Worm (Caenorhabditis elegans) whole organism, mixed stage, embryonic: ENCODE measurements around the gene R10D12.6.

ENCODE experiments used
- bed-3 ChIP-seq: fragments of 200-800 bp; sonication (Bioruptor generic); optimal IDR thresholded peaks from 3 replicates; lab custom pipeline; 2018; ENCODE audit warnings: mild to moderate bottlenecking, missing genetic modification characterization, moderate library complexity, missing compliant biosample characterization
- blmp-1 ChIP-seq: fragments of 150-350 bp; optimal IDR thresholded peaks from 2 replicates; lab custom pipeline; 2014; ENCODE audit warnings: missing biosample characterization, missing genetic modification characterization
- ceh-39 ChIP-seq: fragments of 150-350 bp; optimal IDR thresholded peaks from 2 replicates; lab custom pipeline; 2014; ENCODE audit warnings: missing biosample characterization, missing genetic modification characterization
- ceh-43 ChIP-seq: fragments of 200-800 bp; sonication (Bioruptor generic); optimal IDR thresholded peaks from 2 replicates; lab custom pipeline; 2018; ENCODE audit warnings: mild to moderate bottlenecking, missing genetic modification characterization, moderate library complexity, missing compliant biosample characterization
- ceh-83 ChIP-seq: fragments of 200-800 bp; sonication (Bioruptor generic); optimal IDR thresholded peaks from 2 replicates; lab custom pipeline; 2018; ENCODE audit warnings: mild to moderate bottlenecking, missing genetic modification characterization, missing compliant biosample characterization
- cnd-1 ChIP-seq: fragments of 200-800 bp; sonication (Bioruptor generic); optimal IDR thresholded peaks from 2 replicates; lab custom pipeline; 2018; ENCODE audit warnings: mild to moderate bottlenecking, missing genetic modification characterization, missing compliant biosample characterization
- drap-1 ChIP-seq: fragments of 200-800 bp; sonication (Bioruptor generic); optimal IDR thresholded peaks from 3 replicates; lab custom pipeline; 2018; ENCODE audit warnings: mild to moderate bottlenecking, missing genetic modification characterization, missing compliant biosample characterization
- elt-1 ChIP-seq: sonication (generic microtip); optimal IDR thresholded peaks from 2 replicates; lab custom pipeline; 2017; ENCODE audit warnings: missing genetic modification characterization, mild to moderate bottlenecking, missing compliant biosample characterization, antibody characterized with exemption, moderate library complexity, borderline replicate concordance; ENCODE audit not compliant: insufficient read depth
- elt-3 ChIP-seq: fragments of 150-350 bp; optimal IDR thresholded peaks from 2 replicates; lab custom pipeline; 2014; ENCODE audit warnings: missing biosample characterization, missing genetic modification characterization
- flh-1 ChIP-seq: fragments of 200-800 bp; sonication (Bioruptor generic); optimal IDR thresholded peaks from 2 replicates; lab custom pipeline; 2018; ENCODE audit warnings: mild to moderate bottlenecking, missing genetic modification characterization, moderate library complexity, missing compliant biosample characterization
- ham-2 ChIP-seq: fragments of 200-800 bp; sonication (Bioruptor generic); optimal IDR thresholded peaks from 2 replicates; lab custom pipeline; 2018; ENCODE audit warnings: mild to moderate bottlenecking, missing genetic modification characterization, missing compliant biosample characterization
- hlh-1 ChIP-seq: fragments of 150-350 bp; optimal IDR thresholded peaks from 2 replicates; lab custom pipeline; 2014; ENCODE audit warnings: missing biosample characterization, missing genetic modification reagents, missing genetic modification characterization
- lin-13 ChIP-seq: fragments of 150-350 bp; optimal IDR thresholded peaks from 2 replicates; lab custom pipeline; 2014; ENCODE audit warnings: missing biosample characterization, missing genetic modification characterization
- mab-5 ChIP-seq: fragments of 150-350 bp; optimal IDR thresholded peaks from 2 replicates; lab custom pipeline; 2014; ENCODE audit warnings: missing biosample characterization, missing genetic modification characterization
- mep-1 ChIP-seq: fragments of 150-350 bp; optimal IDR thresholded peaks from 2 replicates; lab custom pipeline; 2017; ENCODE audit warnings: missing biosample characterization, missing genetic modification reagents, missing genetic modification characterization, inconsistent platforms
- mls-2 ChIP-seq: sonication (generic microtip); optimal IDR thresholded peaks from 2 replicates; lab custom pipeline; 2016; ENCODE audit warnings: mild to moderate bottlenecking, missing genetic modification characterization, moderate library complexity, missing compliant biosample characterization
- nhr-12 ChIP-seq: fragments of 150-350 bp; optimal IDR thresholded peaks from 2 replicates; lab custom pipeline; 2014; ENCODE audit warnings: missing biosample characterization, missing genetic modification characterization
- nhr-2 ChIP-seq: fragments of 150-350 bp; optimal IDR thresholded peaks from 2 replicates; lab custom pipeline; 2014; ENCODE audit warnings: missing biosample characterization, missing genetic modification characterization
- nhr-237 ChIP-seq: fragments of 150-350 bp; optimal IDR thresholded peaks from 2 replicates; lab custom pipeline; 2014; ENCODE audit warnings: missing biosample characterization, missing genetic modification characterization
- nhr-28 ChIP-seq: fragments of 150-350 bp; optimal IDR thresholded peaks from 2 replicates; lab custom pipeline; 2014; ENCODE audit warnings: missing biosample characterization, missing genetic modification characterization
- nhr-76 ChIP-seq: sonication (generic microtip); optimal IDR thresholded peaks from 2 replicates; lab custom pipeline; 2017; ENCODE audit warnings: missing biosample characterization, missing genetic modification characterization
- pha-4 ChIP-seq: fragments of 150-350 bp; optimal IDR thresholded peaks from 2 replicates; lab custom pipeline; 2018; ENCODE audit warnings: missing biosample characterization, missing genetic modification reagents, missing genetic modification characterization
- sem-2 ChIP-seq: fragments of 200-800 bp; sonication (Bioruptor generic); optimal IDR thresholded peaks from 2 replicates; lab custom pipeline; 2018; ENCODE audit warnings: mild to moderate bottlenecking, missing genetic modification characterization, missing compliant biosample characterization
- snpc-4 ChIP-seq: fragments of 150-350 bp; optimal IDR thresholded peaks from 2 replicates; lab custom pipeline; 2014; ENCODE audit warnings: missing biosample characterization, missing genetic modification characterization
- sptf-1 ChIP-seq: sonication (generic microtip); optimal IDR thresholded peaks from 2 replicates; lab custom pipeline; 2017; ENCODE audit warnings: mild to moderate bottlenecking, missing genetic modification characterization, moderate library complexity, missing compliant biosample characterization
- tbx-8 ChIP-seq: fragments of 200-800 bp; sonication (Bioruptor generic); optimal IDR thresholded peaks from 2 replicates; lab custom pipeline; 2018; ENCODE audit warnings: mild to moderate bottlenecking, missing genetic modification characterization, moderate library complexity, missing compliant biosample characterization
- unc-120 ChIP-seq: sonication (generic microtip); optimal IDR thresholded peaks from 2 replicates; lab custom pipeline; 2017; ENCODE audit warnings: missing genetic modification characterization, missing compliant biosample characterization; ENCODE audit not compliant: poor library complexity, severe bottlenecking
- unc-39 ChIP-seq: fragments of 150-350 bp; optimal IDR thresholded peaks from 2 replicates; lab custom pipeline; 2014; ENCODE audit warnings: missing biosample characterization, missing genetic modification characterization
- unc-62 ChIP-seq: fragments of 150-350 bp; optimal IDR thresholded peaks from 2 replicates; lab custom pipeline; 2014; ENCODE audit warnings: missing biosample characterization, missing genetic modification reagents, missing genetic modification characterization
- ztf-11 ChIP-seq: fragments of 150-350 bp; optimal IDR thresholded peaks from 2 replicates; lab custom pipeline; 2014; ENCODE audit warnings: missing biosample characterization, missing genetic modification characterization

Gene R10D12.6

ce11 chrV:13920730-13921129 is 28.4 kb upstream of the R10D12.6 start, which contains the start of gene srx-42:
srx-42 (plus strand) TSS chrV:13921030.
- no peak for TF ChIP-seq elt-3 (tag; lab: Kevin White, UChicago)
- TF ChIP-seq sem-2 = no peak
- TF ChIP-seq ham-2 (GFP tag; lab: Kevin White, UChicago) = no peak
- no peak for TF ChIP-seq unc-62
- TF ChIP-seq drap-1 (GFP tag; lab: Kevin White, UChicago) = no peak
- no peak for TF ChIP-seq cnd-1 (tag; lab: Kevin White, UChicago)
- TF ChIP-seq mab-5 (tag; lab: Kevin White, UChicago) = no peak
- no peak for TF ChIP-seq tbx-8
- TF ChIP-seq nhr-237 (tag; lab: Kevin White, UChicago) = no peak
- no peak for TF ChIP-seq unc-39
- no peak for TF ChIP-seq flh-1
- TF ChIP-seq ceh-39 (tag; lab: Kevin White, UChicago) = no peak
- TF ChIP-seq elt-1 = no peak
- no peak for TF ChIP-seq nhr-2 (tag; lab: Kevin White, UChicago)
- no peak for TF ChIP-seq unc-120 (tag; lab: Kevin White, UChicago)
- TF ChIP-seq snpc-4 (tag; lab: Kevin White, UChicago) = no peak
- TF ChIP-seq bed-3 = no peak
- TF ChIP-seq pha-4 (tag; lab: Kevin White, UChicago) = no peak
- TF ChIP-seq, all 35 proteins: peak for 0

- TF ChIP-seq ceh-39 (tag; lab: Kevin White, UChicago) (no peak), cnd-1 (tag; lab: Kevin White, UChicago) (no peak), ceh-43 (no peak), unc-62 (no peak), nhr-28 (tag; lab: Kevin White, UChicago) (no peak), bed-3 (no peak), sem-2 (no peak), unc-39 (no peak), nhr-12 (tag; lab: Kevin White, UChicago) (no peak), hlh-1 (tag; lab: Kevin White, UChicago) (no peak), ztf-11 (tag; lab: Kevin White, UChicago) (no peak), pha-4 (tag; lab: Kevin White, UChicago) (no peak)
Observed at ce11 chrV:13923851-13924250, 25.3 kb upstream of the R10D12.6 start, which contains the start of gene srxa-11. srxa-11 (plus strand) TSS chrV:13924151.

ce11 chrV:13926398-13926797 is 22.7 kb upstream of the R10D12.6 start, which contains the start of gene srxa-12:
srxa-12 (plus strand) TSS chrV:13926698.
- TF ChIP-seq sem-2 (no peak), ceh-43 (no peak), nhr-76 (tag; lab: Kevin White, UChicago) (no peak), elt-3 (tag; lab: Kevin White, UChicago) (no peak), snpc-4 (tag; lab: Kevin White, UChicago) (no peak), cnd-1 (tag; lab: Kevin White, UChicago) (no peak), mls-2 (tag; lab: Kevin White, UChicago) (no peak), ceh-39 (tag; lab: Kevin White, UChicago) (no peak), drap-1 (GFP tag; lab: Kevin White, UChicago) (no peak), tbx-8 (no peak), blmp-1 (tag; lab: Kevin White, UChicago) (no peak), bed-3 (no peak), mep-1 (no peak), sptf-1 (no peak), nhr-237 (tag; lab: Kevin White, UChicago) (no peak), ceh-83 (GFP tag; lab: Kevin White, UChicago) (no peak), unc-62 (no peak)

- TF ChIP-seq mls-2 (tag; lab: Kevin White, UChicago) (no peak), hlh-1 (tag; lab: Kevin White, UChicago) (no peak), unc-39 (no peak), mep-1 (no peak), elt-1 (no peak)
Observed at ce11 chrV:13929503-13929902, 19.6 kb upstream of the R10D12.6 start, which contains the start of gene srxa-13. srxa-13 (plus strand) TSS chrV:13929803.

ce11 chrV:13931225-13931624 is 17.9 kb upstream of the R10D12.6 start, which contains the start of gene C06B3.16:
C06B3.16 (plus strand) TSS chrV:13931525.
- TF ChIP-seq cnd-1 (tag; lab: Kevin White, UChicago) = no peak
- TF ChIP-seq ceh-39 (tag; lab: Kevin White, UChicago) = no peak
- TF ChIP-seq ham-2 (GFP tag; lab: Kevin White, UChicago) = no peak
- no peak for TF ChIP-seq bed-3
- no peak for TF ChIP-seq pha-4 (tag; lab: Kevin White, UChicago)
- TF ChIP-seq lin-13 = no peak
- TF ChIP-seq unc-39 = no peak
- TF ChIP-seq tbx-8 = no peak
- no peak for TF ChIP-seq nhr-76 (tag; lab: Kevin White, UChicago)
- TF ChIP-seq snpc-4 (tag; lab: Kevin White, UChicago) = no peak
- no peak for TF ChIP-seq sem-2
- no peak for TF ChIP-seq nhr-12 (tag; lab: Kevin White, UChicago)
- TF ChIP-seq unc-120 (tag; lab: Kevin White, UChicago) = no peak
- no peak for TF ChIP-seq mls-2 (tag; lab: Kevin White, UChicago)
- TF ChIP-seq ceh-83 (GFP tag; lab: Kevin White, UChicago) = no peak
- TF ChIP-seq unc-62 = no peak
